Worm (Caenorhabditis elegans) whole organism, L3 larva: ENCODE data around the gene F56D6.21.

ENCODE experiments used
- ZK546.5 ChIP-seq: sonication (generic microtip); optimal IDR thresholded peaks from 2 replicates; lab custom pipeline; 2017; ENCODE audit warnings: missing biosample characterization, missing genetic modification characterization
- aly-2 ChIP-seq: fragments of 150-350 bp; optimal IDR thresholded peaks from 2 replicates; lab custom pipeline; 2014; ENCODE audit warnings: missing biosample characterization, missing genetic modification characterization
- ama-1 ChIP-seq: fragments of 150-350 bp; optimal IDR thresholded peaks from 2 replicates; lab custom pipeline; 2018
- ceh-16 ChIP-seq: sonication (generic microtip); optimal IDR thresholded peaks from 2 replicates; lab custom pipeline; 2017; ENCODE audit warnings: missing biosample characterization, missing genetic modification characterization
- ceh-9 ChIP-seq: sonication (generic microtip); optimal IDR thresholded peaks from 2 replicates; lab custom pipeline; 2018; ENCODE audit warnings: missing biosample characterization, missing genetic modification characterization
- daf-12 ChIP-seq: fragments of 150-350 bp; optimal IDR thresholded peaks from 2 replicates; lab custom pipeline; 2014; ENCODE audit warnings: missing biosample characterization, missing genetic modification reagents, missing genetic modification characterization
- egl-27 ChIP-seq: sonication (generic microtip); optimal IDR thresholded peaks from 4 replicates; lab custom pipeline; 2017; ENCODE audit warnings: missing biosample characterization, missing genetic modification reagents, missing genetic modification characterization
- elt-1 ChIP-seq: fragments of 150-350 bp; optimal IDR thresholded peaks from 2 replicates; lab custom pipeline; 2014; ENCODE audit warnings: missing biosample characterization, missing genetic modification characterization
- elt-2 ChIP-seq: sonication (generic microtip); optimal IDR thresholded peaks from 2 replicates; lab custom pipeline; 2016; ENCODE audit warnings: missing genetic modification reagents, mild to moderate bottlenecking, missing genetic modification characterization, missing compliant biosample characterization
- elt-3 ChIP-seq, 3 experiments: fragments of 150-350 bp in 1 of 3; sonication (generic microtip) in 2 of 3; optimal IDR thresholded peaks; 2 replicates in 2 of 3; 4 replicates in 1 of 3; lab custom pipeline; 2014 to 2017; ENCODE audit warnings: missing biosample characterization in 3 of 3, missing genetic modification characterization in 3 of 3
- eor-1 ChIP-seq, 2 experiments: fragments of 150-350 bp; optimal IDR thresholded peaks; 2 replicates each; lab custom pipeline; 2014 to 2018; ENCODE audit warnings: missing biosample characterization in 2 of 2, missing genetic modification characterization in 2 of 2
- fkh-10 ChIP-seq: sonication (generic microtip); optimal IDR thresholded peaks from 2 replicates; lab custom pipeline; 2017; ENCODE audit warnings: missing biosample characterization, missing genetic modification reagents, missing genetic modification characterization
- fkh-2 ChIP-seq: fragments of 150-350 bp; optimal IDR thresholded peaks from 2 replicates; lab custom pipeline; 2014; ENCODE audit warnings: missing biosample characterization, missing genetic modification reagents, missing genetic modification characterization
- jun-1 ChIP-seq: fragments of 150-350 bp; optimal IDR thresholded peaks from 2 replicates; lab custom pipeline; 2014; ENCODE audit warnings: missing biosample characterization, missing genetic modification reagents, missing genetic modification characterization
- lin-39 ChIP-seq: fragments of 150-350 bp; optimal IDR thresholded peaks from 2 replicates; lab custom pipeline; 2018; ENCODE audit warnings: missing biosample characterization, missing genetic modification reagents, missing genetic modification characterization
- lsy-12 ChIP-seq: sonication (generic microtip); optimal IDR thresholded peaks from 2 replicates; lab custom pipeline; 2016; ENCODE audit warnings: mild to moderate bottlenecking, missing genetic modification characterization, missing compliant biosample characterization
- mml-1 ChIP-seq: fragments of 150-350 bp; sonication (generic microtip); optimal IDR thresholded peaks from 3 replicates; lab custom pipeline; 2014; ENCODE audit warnings: missing biosample characterization, missing genetic modification characterization
- nfya-1 ChIP-seq: sonication (generic microtip); optimal IDR thresholded peaks from 2 replicates; lab custom pipeline; 2017; ENCODE audit warnings: missing genetic modification characterization, mild to moderate bottlenecking, missing compliant biosample characterization, antibody characterized with exemption, moderate library complexity; ENCODE audit not compliant: insufficient read depth
- nhr-23 ChIP-seq: fragments of 150-350 bp; optimal IDR thresholded peaks from 2 replicates; lab custom pipeline; 2014; ENCODE audit warnings: missing biosample characterization, missing genetic modification reagents, missing genetic modification characterization
- nhr-237 ChIP-seq: fragments of 150-350 bp; optimal IDR thresholded peaks from 2 replicates; lab custom pipeline; 2014; ENCODE audit warnings: missing biosample characterization, missing genetic modification characterization
- nhr-28 ChIP-seq: fragments of 150-350 bp; optimal IDR thresholded peaks from 2 replicates; lab custom pipeline; 2014; ENCODE audit warnings: missing biosample characterization, missing genetic modification characterization
- nhr-43 ChIP-seq: sonication (generic microtip); optimal IDR thresholded peaks from 2 replicates; lab custom pipeline; 2016; ENCODE audit warnings: mild to moderate bottlenecking, missing genetic modification characterization, missing compliant biosample characterization; ENCODE audit not compliant: poor library complexity, severe bottlenecking
- nhr-76 ChIP-seq: fragments of 150-350 bp; sonication (generic microtip); optimal IDR thresholded peaks from 5 replicates; lab custom pipeline; 2014; ENCODE audit warnings: missing biosample characterization, missing genetic modification characterization
- nhr-77 ChIP-seq: fragments of 150-350 bp; optimal IDR thresholded peaks from 2 replicates; lab custom pipeline; 2014; ENCODE audit warnings: missing biosample characterization, missing genetic modification characterization
- pha-4 ChIP-seq: fragments of 150-350 bp; optimal IDR thresholded peaks from 2 replicates; lab custom pipeline; 2014; ENCODE audit warnings: missing biosample characterization, missing genetic modification reagents, missing genetic modification characterization
- pqm-1 ChIP-seq: fragments of 150-350 bp; optimal IDR thresholded peaks from 2 replicates; lab custom pipeline; 2017; ENCODE audit warnings: missing biosample characterization, missing genetic modification characterization, inconsistent platforms
- sea-2 ChIP-seq: fragments of 150-350 bp; sonication (generic microtip); optimal IDR thresholded peaks from 4 replicates; lab custom pipeline; 2014; ENCODE audit warnings: missing biosample characterization, missing genetic modification reagents, missing genetic modification characterization
- skn-1 ChIP-seq: fragments of 150-350 bp; optimal IDR thresholded peaks from 2 replicates; lab custom pipeline; 2014; ENCODE audit warnings: missing biosample characterization, missing genetic modification characterization
- snpc-4 ChIP-seq: fragments of 150-350 bp; optimal IDR thresholded peaks from 2 replicates; lab custom pipeline; 2014; ENCODE audit warnings: missing biosample characterization, missing genetic modification characterization
- tbx-2 ChIP-seq: sonication (generic microtip); optimal IDR thresholded peaks from 2 replicates; lab custom pipeline; 2016; ENCODE audit warnings: mild to moderate bottlenecking, missing genetic modification characterization, missing compliant biosample characterization
- unc-39 ChIP-seq: sonication (generic microtip); optimal IDR thresholded peaks from 4 replicates; lab custom pipeline; 2017; ENCODE audit warnings: missing biosample characterization, missing genetic modification characterization
- ztf-11 ChIP-seq: fragments of 150-350 bp; optimal IDR thresholded peaks from 2 replicates; lab custom pipeline; 2014; ENCODE audit warnings: missing biosample characterization, missing genetic modification characterization
- ztf-4 ChIP-seq: fragments of 150-350 bp; optimal IDR thresholded peaks from 2 replicates; lab custom pipeline; 2014; ENCODE audit warnings: missing biosample characterization, missing genetic modification characterization

Gene F56D6.21

ce11 chrIV:3876955-3877354 is 27.8 kb upstream of the F56D6.21 start:
- TF ChIP-seq ceh-16 (tag; lab: Kevin White, UChicago) = no peak
- no peak for TF ChIP-seq ceh-9 (tag; lab: Kevin White, UChicago)
- no peak for TF ChIP-seq fkh-2
- TF ChIP-seq jun-1 = no peak
- TF ChIP-seq nhr-77 = no peak
- no peak for TF ChIP-seq tbx-2 (tag; lab: Kevin White, UChicago)
- no peak for TF ChIP-seq aly-2 (tag; lab: Kevin White, UChicago)
- no peak for TF ChIP-seq nfya-1 (tag; lab: Kevin White, UChicago)
- TF ChIP-seq egl-27 (tag; lab: Kevin White, UChicago) = no peak
- TF ChIP-seq lsy-12 (tag; lab: Kevin White, UChicago) = no peak
- TF ChIP-seq nhr-76 (tag; lab: Kevin White, UChicago) = no peak
- no peak for TF ChIP-seq pha-4
- no peak for TF ChIP-seq pqm-1 (tag; lab: Kevin White, UChicago)
- no peak for TF ChIP-seq skn-1
- no peak for TF ChIP-seq unc-39 (tag; lab: Kevin White, UChicago)
- no peak for TF ChIP-seq fkh-10 (GFP tag; lab: Kevin White, UChicago)

ce11 chrIV:3878283-3878938 is 26.3 kb upstream of the F56D6.21 start, which contains the start of gene F37C4.6:
F37C4.6 (minus strand) TSS chrIV:3878333.
- TF ChIP-seq nfya-1 (tag; lab: Kevin White, UChicago) (no peak), nhr-23 (tag; lab: Kevin White, UChicago) (no peak), elt-3 (tag; optimal IDR thresholded peaks at IDR 0.05; lab: Kevin White, UChicago) (no peak), daf-12 (tag; lab: Kevin White, UChicago) (no peak), pqm-1 (tag; lab: Kevin White, UChicago) (peak; percentile 8), ceh-16 (tag; lab: Kevin White, UChicago) (no peak), elt-2 (tag; lab: Kevin White, UChicago) (peak; percentile 84), egl-27 (tag; lab: Kevin White, UChicago) (no peak), lin-39 (no peak)

DNA sequence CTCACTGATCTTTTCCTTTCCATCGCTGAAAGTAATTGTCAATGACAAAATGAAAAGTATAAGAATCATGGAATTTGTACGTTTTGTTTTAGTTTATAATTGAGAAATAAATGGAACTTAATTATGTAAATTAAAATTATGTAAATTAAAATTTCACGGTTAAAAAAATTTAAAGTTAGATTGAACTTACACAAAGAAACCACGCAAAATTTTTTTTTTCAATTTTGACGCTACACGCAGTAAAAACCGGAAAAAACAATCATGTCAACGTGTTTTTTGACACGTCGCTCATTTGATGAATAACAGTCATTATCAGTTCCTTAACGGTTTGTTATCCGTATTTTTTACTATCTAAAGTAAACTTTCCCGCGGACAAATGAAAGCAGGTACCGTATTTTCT is 23.6 kb upstream of the F56D6.21 start, which contains the start of the genes F37C4.8 and oac-23:
F37C4.8 (minus strand) TSS at position 101 of the 400 bp plus-strand sequence.
oac-23 (plus strand) TSS at position 323 of the 400 bp plus-strand sequence.
- TF ChIP-seq sea-2 (GFP tag; lab: Kevin White, UChicago) (no peak), nhr-43 (no peak), snpc-4 (tag; lab: Kevin White, UChicago) (no peak), tbx-2 (tag; lab: Kevin White, UChicago) (no peak), unc-39 (tag; lab: Kevin White, UChicago) (no peak), ama-1 (lab: Kevin White, UChicago) (no peak), ztf-4 (tag; lab: Kevin White, UChicago) (no peak), nhr-237 (no peak)

DNA sequence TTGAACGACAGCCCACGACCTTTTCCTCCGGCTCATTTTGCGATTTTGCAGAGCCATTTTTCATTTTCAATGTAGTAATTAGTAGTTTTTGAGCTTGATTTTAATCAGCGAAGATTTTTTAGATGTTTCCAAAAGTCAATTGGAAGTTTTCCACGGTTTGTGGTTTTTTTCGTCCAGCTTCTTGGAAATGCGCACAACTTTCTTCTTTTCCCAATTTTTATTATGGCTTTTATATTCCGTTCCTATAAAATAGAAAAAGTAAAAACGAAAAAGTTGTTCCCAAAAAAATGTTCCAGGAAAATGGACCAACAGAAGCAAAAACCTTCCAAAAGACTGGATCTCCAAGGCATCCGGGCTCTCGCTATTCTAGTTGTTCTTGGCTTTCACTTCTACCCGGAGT is 19.4 kb upstream of the F56D6.21 start, which contains the start of gene oac-22:
oac-22 (plus strand) TSS at position 301 of the 400 bp plus-strand sequence.
- no peak for TF ChIP-seq snpc-4 (tag; lab: Kevin White, UChicago)
- no peak for TF ChIP-seq elt-3 (tag; optimal IDR thresholded peaks at IDR 0.05; lab: Kevin White, UChicago)
- no peak for TF ChIP-seq aly-2 (tag; lab: Kevin White, UChicago)
- TF ChIP-seq pha-4 = no peak
- no peak for TF ChIP-seq fkh-2
- TF ChIP-seq ztf-11 (tag; lab: Kevin White, UChicago) = no peak
- TF ChIP-seq elt-1 (tag; lab: Kevin White, UChicago) = no peak
- no peak for TF ChIP-seq eor-1 (tag; optimal IDR thresholded peaks at IDR 0.05; lab: Kevin White, UChicago)
- TF ChIP-seq unc-39 (tag; lab: Kevin White, UChicago) = no peak
- no peak for TF ChIP-seq ama-1 (lab: Kevin White, UChicago)
- no peak for TF ChIP-seq mml-1 (tag; lab: Kevin White, UChicago)
- no peak for TF ChIP-seq lin-39
- TF ChIP-seq, all 47 proteins: peak for 0

DNA sequence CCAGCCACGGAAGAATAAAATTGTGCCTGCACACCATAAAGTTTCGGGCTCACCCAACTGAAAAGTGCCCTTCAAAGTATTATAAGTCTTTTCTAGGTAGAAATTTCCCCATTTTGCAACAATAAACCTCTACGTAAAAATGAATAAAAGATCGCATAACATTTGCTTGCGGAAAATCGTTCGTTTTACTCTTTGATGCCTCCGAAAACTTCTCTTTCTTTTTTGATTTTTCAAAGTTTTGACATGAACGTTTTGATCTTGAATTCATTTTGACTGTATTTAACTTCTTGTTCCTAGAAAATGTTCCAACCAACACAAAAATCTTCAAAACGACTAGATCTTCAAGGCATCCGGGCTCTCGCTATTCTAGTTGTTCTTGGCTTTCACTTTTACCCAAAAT is 15.8 kb upstream of the F56D6.21 start, which contains the start of gene oac-21:
oac-21 (plus strand) TSS at position 301 of the 400 bp plus-strand sequence.
- no peak for TF ChIP-seq mml-1 (tag; lab: Kevin White, UChicago)
- no peak for TF ChIP-seq nhr-77
- TF ChIP-seq nhr-23 (tag; lab: Kevin White, UChicago) = no peak
- no peak for TF ChIP-seq lin-39
- TF ChIP-seq pha-4 = no peak
- TF ChIP-seq ama-1 (lab: Kevin White, UChicago) = no peak
- TF ChIP-seq nhr-28 (tag; lab: Kevin White, UChicago) = no peak
- no peak for TF ChIP-seq ZK546.5 (tag; lab: Kevin White, UChicago)
- TF ChIP-seq elt-1 (tag; lab: Kevin White, UChicago) = no peak
- no peak for TF ChIP-seq fkh-2
- TF ChIP-seq, all 47 proteins: peak for 0
